Worm (Caenorhabditis elegans): ENCODE data around the gene ttc-39B.

- TF ChIP-seq eyg-1 (tag; optimal IDR thresholded peaks at IDR 0.05) (no peak), ceh-24 (tag; optimal IDR thresholded peaks at IDR 0.05) (no peak), ets-4 (tag; optimal IDR thresholded peaks at IDR 0.05) (no peak), tbx-2 (tag; optimal IDR thresholded peaks at IDR 0.05) (no peak), zip-5 (tag; optimal IDR thresholded peaks at IDR 0.05) (no peak), nhr-11 (tag; optimal IDR thresholded peaks at IDR 0.05) (no peak), nfya-1 (tag; optimal IDR thresholded peaks at IDR 0.05) (no peak), npax-4 (tag; optimal IDR thresholded peaks at IDR 0.05) (no peak), ceh-9 (tag; optimal IDR thresholded peaks at IDR 0.05) (no peak), hlh-30 (tag; optimal IDR thresholded peaks at IDR 0.05; ENCODE audit: insufficient read depth) (no peak)
Observed at ce11 chrII:6339511-6339910, 5.7 kb upstream of the ttc-39B start.
